Worm (Caenorhabditis elegans) whole organism, L4/young adult: Measurements from ENCODE around the gene Y60A3A.23.

ENCODE experiments used
- W03F9.2 ChIP-seq: fragments of 150-350 bp; optimal IDR thresholded peaks from 2 replicates; lab custom pipeline; 2014; ENCODE audit warnings: missing biosample characterization, missing genetic modification characterization
- dao-5 ChIP-seq: sonication (generic microtip); optimal IDR thresholded peaks from 2 replicates; lab custom pipeline; 2016; ENCODE audit warnings: missing genotype, missing genetic modification characterization, moderate library complexity, missing compliant biosample characterization
- him-1 ChIP-seq: sonication (generic microtip); optimal IDR thresholded peaks from 2 replicates; lab custom pipeline; 2016; ENCODE audit warnings: missing genotype, missing genetic modification reagents, missing genetic modification characterization, missing compliant biosample characterization

Gene Y60A3A.23

DNA sequence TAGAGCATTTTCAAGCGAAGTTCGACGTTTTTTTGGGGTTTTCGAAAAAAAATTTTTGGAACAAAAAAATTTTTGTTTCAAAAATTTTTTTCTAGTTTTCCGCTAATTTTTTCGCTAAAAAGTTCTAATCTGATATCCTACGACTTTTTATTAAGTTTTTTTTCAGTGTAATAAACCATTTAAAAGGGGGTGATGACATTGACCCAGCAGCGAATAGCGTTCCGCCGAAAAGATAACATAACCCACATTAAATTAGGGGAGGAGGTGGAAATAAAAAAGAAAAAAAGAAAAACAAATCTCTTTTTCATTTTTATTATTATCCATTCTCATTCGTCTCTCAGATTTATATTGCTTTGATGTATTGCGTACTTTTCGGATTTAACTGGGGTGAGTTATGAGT is at the start of gene Y60A3A.23:
TSS of gene Y60A3A.23 (plus strand) at position 301 of the 400 bp plus-strand sequence.
- TF ChIP-seq dao-5 (tag; lab: Kevin White, UChicago) (no peak), W03F9.2 (tag; lab: Kevin White, UChicago) (no peak), him-1 (no peak)

DNA sequence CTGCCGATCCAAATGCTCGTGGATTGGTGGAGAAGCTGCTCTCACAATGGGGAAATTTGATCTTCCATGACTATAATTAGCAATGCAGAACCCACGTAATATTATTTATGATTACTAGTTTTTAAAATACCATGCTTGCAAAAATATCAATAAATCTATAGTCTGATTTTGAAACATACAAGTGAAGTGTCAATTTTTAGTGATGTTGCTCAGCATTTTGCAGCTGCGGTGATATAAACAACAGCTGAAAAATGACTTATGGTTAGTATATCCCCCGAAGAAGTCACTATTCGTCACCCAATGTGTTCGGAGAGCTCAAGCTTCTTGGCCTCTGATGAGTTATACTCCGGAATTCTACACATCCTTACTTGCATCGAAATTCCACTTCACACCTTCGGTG is 48.8 kb upstream of the Y60A3A.23 start, which contains the start of gene srh-172:
TSS of gene srh-172 (plus strand) at position 301 of the 400 bp plus-strand sequence.
- no peak for TF ChIP-seq dao-5 (tag; lab: Kevin White, UChicago)
- TF ChIP-seq W03F9.2 (tag; lab: Kevin White, UChicago) = no peak
- TF ChIP-seq him-1 = no peak

DNA sequence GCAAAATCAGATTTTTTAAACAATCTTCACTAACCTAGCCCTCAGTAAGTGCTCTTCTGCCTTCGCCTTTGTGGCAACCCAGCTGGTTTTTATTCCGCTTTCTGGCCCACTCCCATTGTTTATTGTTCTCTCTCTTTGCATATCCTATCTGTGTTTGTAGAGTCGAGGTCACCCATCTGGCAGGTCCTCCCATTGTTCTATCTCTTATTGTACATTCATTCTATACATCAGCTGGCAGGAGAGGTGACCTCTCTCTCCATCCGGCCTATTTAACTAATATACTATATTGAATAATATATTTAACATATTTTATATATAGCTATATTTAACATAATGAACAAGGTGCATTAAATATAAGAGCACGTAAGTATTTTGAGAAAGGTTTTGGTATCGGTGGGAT is 45.6 kb upstream of the Y60A3A.23 start:
- TF ChIP-seq him-1 = no peak
- no peak for TF ChIP-seq dao-5 (tag; lab: Kevin White, UChicago)
- TF ChIP-seq W03F9.2 (tag; lab: Kevin White, UChicago) = no peak

DNA sequence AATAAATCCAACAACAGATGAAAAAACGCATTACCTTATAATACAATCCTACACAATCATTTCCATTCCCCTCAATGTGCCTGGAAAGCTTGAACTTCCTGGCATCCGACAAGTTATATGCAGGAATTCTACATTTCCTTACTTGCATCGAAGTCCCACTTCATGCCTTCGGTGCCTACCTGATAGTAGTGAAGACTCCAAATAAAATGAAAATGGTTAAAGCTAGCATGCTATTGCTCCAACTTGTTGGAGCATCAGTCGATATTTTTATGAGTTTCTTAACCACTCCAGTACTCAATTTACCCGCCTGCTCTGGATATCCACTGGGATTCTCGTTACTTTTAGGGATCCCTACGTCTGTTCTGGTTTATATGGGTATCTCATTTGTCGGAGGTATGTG is 41.9 kb upstream of the Y60A3A.23 start, which contains the start of gene srh-171:
TSS of gene srh-171 (plus strand) at position 75 of the 400 bp plus-strand sequence.
- TF ChIP-seq him-1 = no peak
- no peak for TF ChIP-seq W03F9.2 (tag; lab: Kevin White, UChicago)
- TF ChIP-seq dao-5 (tag; lab: Kevin White, UChicago) = no peak

DNA sequence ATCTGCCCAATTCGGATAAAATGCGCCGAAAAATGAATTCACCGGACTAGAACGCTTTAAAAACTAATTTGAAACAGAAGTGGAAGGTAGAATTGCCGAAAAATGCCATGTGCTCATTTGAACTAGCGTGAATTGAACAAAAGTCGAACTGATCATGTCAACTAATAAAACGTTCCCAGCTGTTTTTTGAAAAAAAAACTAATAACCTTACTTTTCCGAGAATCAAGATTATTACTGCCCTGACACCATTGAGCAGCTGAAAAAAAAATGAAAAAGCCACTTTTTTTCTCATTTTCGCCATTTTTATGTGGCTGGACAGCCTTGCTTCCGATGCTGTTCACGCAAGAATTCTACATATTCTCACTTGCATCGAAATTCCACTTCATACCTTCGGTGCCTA is 34.6 kb upstream of the Y60A3A.23 start, which contains the start of gene srh-173:
TSS of gene srh-173 (plus strand) at position 301 of the 400 bp plus-strand sequence.
- TF ChIP-seq W03F9.2 (tag; lab: Kevin White, UChicago) = no peak
- no peak for TF ChIP-seq dao-5 (tag; lab: Kevin White, UChicago)
- no peak for TF ChIP-seq him-1

DNA sequence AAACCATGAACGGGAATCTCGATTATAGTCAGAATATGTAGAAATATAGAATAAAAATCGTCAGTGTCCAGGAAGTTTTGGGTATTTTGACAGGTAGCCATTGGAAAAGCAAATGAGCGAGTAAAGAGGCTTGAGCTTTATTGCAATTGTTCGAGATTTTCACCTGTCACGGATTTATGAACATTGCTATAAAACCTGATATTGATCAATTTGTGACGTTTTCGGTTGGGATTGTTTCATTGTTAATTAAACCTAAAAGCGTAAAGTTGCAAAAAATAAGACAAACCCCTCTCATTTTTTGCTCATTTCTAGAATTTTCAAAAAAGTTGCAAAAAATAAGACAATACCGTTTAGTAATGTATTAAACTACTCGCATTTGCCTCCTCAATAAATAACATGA is 29.4 kb upstream of the Y60A3A.23 start, which contains the start of gene srh-183:
TSS of gene srh-183 (minus strand) at position 101 of the 400 bp plus-strand sequence.
- TF ChIP-seq him-1 (no peak), W03F9.2 (tag; lab: Kevin White, UChicago) (no peak), dao-5 (tag; lab: Kevin White, UChicago) (no peak)

DNA sequence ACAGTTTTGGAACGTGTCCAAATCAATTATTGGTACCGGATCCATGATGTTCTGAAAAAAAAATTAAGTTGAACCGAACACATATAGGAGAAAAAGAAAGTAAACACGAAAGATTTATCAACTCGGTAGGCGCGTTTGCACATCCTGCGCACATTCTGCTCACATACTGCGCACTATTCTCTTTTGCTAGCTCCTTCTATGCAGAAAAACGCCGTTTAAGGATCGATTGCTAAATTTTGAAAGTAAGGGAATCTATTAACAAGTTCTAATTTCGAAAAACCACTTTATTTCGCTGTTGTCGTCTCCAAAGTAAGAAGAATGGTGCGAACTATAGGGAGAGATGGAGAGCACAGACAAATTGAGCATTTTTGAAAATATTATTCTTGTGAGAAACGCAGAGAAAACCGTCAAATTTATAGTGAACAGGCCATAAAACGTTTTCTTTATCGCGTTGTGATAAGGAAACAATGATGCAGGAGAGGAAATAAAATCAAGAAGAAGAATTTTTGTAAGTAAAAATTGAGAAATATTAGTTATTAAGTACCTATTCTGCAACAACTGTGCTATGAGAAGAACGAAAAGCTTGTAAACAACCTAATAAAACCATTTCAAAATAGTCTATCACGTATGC is 25.6 kb upstream of the Y60A3A.23 start, which contains the start of gene Y60A3A.24:
TSS of gene Y60A3A.24 (minus strand) at position 51 of the 631 bp plus-strand sequence.
- no peak for TF ChIP-seq dao-5 (tag; lab: Kevin White, UChicago)
- no peak for TF ChIP-seq W03F9.2 (tag; lab: Kevin White, UChicago)
- TF ChIP-seq him-1 = no peak

DNA sequence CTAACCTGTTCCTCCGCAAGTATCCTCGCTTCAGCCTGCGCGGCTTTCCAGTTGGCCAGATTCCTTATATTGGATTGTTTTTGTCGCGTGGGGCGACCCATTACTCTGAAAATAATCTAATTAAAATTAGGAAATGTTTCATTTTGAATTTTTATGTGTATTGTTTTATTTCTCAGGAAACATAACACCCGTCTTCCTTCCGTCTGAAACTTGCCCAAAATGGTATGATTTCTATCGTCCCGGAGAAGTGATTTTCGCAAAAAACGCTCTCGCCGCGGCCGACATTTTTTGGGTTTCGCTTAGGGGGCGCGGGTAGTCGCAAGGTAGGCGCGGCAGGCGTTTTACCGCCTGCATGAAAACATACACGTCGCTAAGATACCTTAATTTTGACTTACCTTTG is 21.4 kb upstream of the Y60A3A.23 start, which contains the start of gene clec-260:
TSS of gene clec-260 (minus strand) at position 101 of the 400 bp plus-strand sequence.
- TF ChIP-seq him-1 = no peak
- TF ChIP-seq W03F9.2 (tag; lab: Kevin White, UChicago) = no peak
- no peak for TF ChIP-seq dao-5 (tag; lab: Kevin White, UChicago)

DNA sequence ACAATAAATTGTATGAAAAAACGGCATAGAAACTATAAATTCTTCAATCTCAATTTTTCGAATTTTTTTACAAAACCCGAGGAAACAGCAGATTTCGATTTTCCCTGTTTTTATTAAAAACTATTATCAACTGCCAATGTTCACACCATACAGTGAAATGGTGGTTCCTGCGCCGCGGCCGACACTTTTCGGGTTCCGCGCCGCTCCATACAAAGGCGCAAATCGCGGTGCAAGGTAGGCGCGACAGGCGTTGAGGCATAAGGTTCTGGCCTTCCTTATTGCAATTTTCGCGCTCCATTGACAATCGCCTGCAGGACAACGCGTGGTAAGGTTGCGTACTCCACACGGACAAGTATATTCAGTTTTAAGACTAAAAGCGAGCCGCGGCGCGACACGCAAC is 20.8 kb upstream of the Y60A3A.23 start:
- no peak for TF ChIP-seq W03F9.2 (tag; lab: Kevin White, UChicago)
- TF ChIP-seq dao-5 (tag; lab: Kevin White, UChicago) = no peak
- no peak for TF ChIP-seq him-1

DNA sequence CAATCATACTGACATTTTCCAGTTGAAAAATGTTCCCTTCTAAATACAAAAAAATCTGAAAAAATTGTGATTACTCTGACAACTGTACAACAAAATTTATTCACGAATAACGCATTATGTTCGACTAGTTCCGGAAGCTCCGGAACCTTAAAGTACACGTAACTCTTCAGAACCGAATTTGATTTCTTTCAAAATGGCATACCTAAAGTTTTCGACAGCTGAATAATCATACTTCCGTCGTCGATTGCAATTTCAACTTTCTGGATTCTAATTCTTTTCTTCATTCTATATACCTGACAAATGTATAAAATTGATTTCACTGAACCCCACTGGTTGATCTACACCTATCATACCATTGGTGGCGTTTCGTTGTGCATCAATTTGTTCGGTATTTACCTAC is 19.9 kb upstream of the Y60A3A.23 start, which contains the start of gene sri-67:
TSS of gene sri-67 (plus strand) at position 301 of the 400 bp plus-strand sequence.
- no peak for TF ChIP-seq W03F9.2 (tag; lab: Kevin White, UChicago)
- no peak for TF ChIP-seq him-1
- TF ChIP-seq dao-5 (tag; lab: Kevin White, UChicago) = no peak

DNA sequence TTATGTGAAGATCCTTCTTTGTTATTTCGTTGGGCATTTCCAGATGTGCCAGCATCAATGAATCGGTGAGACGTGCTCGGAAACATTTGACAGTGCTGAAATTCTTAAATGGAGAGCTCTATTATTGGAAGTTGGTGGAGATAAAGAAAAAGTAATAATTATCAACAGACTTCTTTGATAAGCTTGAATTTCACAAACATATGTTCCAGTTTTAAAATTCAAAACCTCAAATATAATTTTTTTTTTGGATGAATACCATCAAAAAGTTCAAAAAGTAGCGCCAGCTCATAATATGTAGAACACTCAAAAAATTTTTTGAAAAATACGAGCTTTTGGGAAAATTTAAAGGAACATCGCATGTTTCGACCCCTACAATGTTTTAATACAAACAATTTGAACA is 13.5 kb upstream of the Y60A3A.23 start, which contains the start of gene Y60A3A.25:
TSS of gene Y60A3A.25 (minus strand) at position 101 of the 400 bp plus-strand sequence.
- TF ChIP-seq dao-5 (tag; lab: Kevin White, UChicago) (no peak), W03F9.2 (tag; lab: Kevin White, UChicago) (no peak), him-1 (no peak)

DNA sequence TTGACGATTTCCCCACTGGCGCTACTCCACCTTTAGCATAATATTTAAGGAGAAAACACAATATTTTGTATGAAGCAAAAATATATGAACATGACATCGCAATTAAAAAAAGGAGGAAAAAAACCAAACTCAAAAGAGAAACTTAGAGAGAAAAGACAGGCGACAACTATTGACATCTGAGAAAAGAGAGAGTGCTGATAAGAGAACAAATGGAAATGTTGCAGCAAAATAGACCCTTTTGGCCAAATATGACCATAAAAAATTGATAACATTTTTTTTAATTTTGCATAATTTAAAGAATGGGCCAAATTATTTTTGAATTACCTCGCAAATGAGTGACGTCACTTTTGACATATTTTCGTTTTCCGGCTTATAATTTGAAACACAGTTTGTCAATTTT is 12.9 kb upstream of the Y60A3A.23 start:
- TF ChIP-seq W03F9.2 (tag; lab: Kevin White, UChicago) (no peak), him-1 (no peak), dao-5 (tag; lab: Kevin White, UChicago) (no peak)

DNA sequence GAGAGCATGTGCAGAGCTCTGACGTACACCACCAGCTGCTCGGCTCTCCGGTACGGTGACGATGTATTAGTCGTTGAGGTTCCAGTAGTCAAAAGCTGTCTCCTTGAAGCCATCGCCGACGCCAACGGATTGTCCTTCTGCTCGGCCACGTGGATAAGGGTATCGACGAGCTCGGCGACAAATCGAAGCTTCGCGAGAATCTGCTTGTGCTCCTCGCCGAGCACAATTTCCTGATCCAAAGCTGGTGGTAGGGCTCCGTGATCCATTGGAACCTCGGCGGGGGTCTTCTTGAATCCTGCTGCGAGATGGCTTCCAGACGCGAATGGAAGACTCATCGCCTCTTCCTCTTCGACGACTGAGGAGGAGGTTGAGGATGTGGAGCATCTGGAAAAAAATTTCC is 10.1 kb upstream of the Y60A3A.23 start:
- no peak for TF ChIP-seq W03F9.2 (tag; lab: Kevin White, UChicago)
- no peak for TF ChIP-seq dao-5 (tag; lab: Kevin White, UChicago)
- no peak for TF ChIP-seq him-1

DNA sequence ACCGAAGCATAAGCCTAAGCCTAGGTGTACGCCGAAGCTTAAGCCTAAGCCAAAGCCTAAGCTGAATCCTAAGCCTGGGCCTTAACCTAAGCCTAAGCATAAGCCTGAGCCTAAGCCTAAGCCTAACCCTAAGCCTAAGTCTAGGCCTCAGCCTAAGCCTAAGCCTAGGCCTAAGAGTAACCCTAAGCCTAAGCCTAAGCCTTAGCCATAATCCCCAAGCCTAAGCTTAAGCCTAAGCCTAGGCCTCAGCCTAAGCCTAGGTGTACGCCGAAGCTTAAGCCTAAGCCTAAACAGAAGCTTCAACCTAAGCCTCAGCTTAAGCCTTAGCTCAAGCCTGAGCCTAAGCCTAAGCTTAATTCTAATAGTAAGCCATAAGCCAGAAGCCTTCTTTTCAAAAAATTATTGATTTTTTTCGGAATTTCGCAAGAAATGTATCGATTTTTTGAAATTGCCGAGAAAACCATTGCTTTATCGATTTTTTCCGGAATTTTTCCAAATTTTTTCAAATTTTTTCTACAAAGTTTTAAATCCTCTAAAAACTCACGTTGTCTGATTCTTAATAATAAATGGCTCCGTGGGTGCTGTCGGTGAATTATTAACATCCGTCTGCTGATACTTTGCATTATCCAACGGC is 9.2 kb upstream of the Y60A3A.23 start:
- TF ChIP-seq dao-5 (tag; lab: Kevin White, UChicago) = no peak
- TF ChIP-seq him-1 = no peak
- no peak for TF ChIP-seq W03F9.2 (tag; lab: Kevin White, UChicago)
